Worm (Caenorhabditis elegans) whole organism, L1 larva: ENCODE results near the gene W01D2.6.
"Not testable (repeated sequence)": the region's sequence is repeated elsewhere in the genome, so short reads cannot be mapped to it uniquely, and the experiment has no call there.

Experiments
- C04F5.9 ChIP-seq: sonication (generic microtip); optimal IDR thresholded peaks from 2 replicates; lab custom pipeline; 2016; ENCODE audit warnings: missing genetic modification characterization, missing compliant biosample characterization
- C16A3.4 ChIP-seq: fragments of 150-350 bp; optimal IDR thresholded peaks from 2 replicates; lab custom pipeline; 2014; ENCODE audit warnings: missing biosample characterization, missing genetic modification characterization
- alr-1 ChIP-seq: fragments of 200-800 bp; sonication (Bioruptor generic); optimal IDR thresholded peaks from 2 replicates; lab custom pipeline; 2018; ENCODE audit warnings: borderline replicate concordance, mild to moderate bottlenecking, missing genetic modification characterization, missing compliant biosample characterization
- ceh-63 ChIP-seq: fragments of 200-800 bp; sonication (Bioruptor generic); optimal IDR thresholded peaks from 2 replicates; lab custom pipeline; 2018; ENCODE audit warnings: mild to moderate bottlenecking, missing genetic modification characterization, missing compliant biosample characterization
- ceh-82 ChIP-seq, 3 experiments: fragments of 150-350 bp in 1 of 3; sonication (generic microtip) in 2 of 3; optimal IDR thresholded peaks; 2 replicates each; lab custom pipeline; 2014 to 2017; ENCODE audit warnings: missing biosample characterization in 3 of 3, missing genetic modification characterization in 3 of 3
- ces-1 ChIP-seq: fragments of 150-350 bp; optimal IDR thresholded peaks from 2 replicates; lab custom pipeline; 2014; ENCODE audit warnings: missing biosample characterization, missing genetic modification reagents, missing genetic modification characterization
- efl-1 ChIP-seq, 4 experiments: fragments of 150-350 bp; optimal IDR thresholded peaks in 3 of 4; peaks in 1 of 4; 1 replicate in 1 of 4; 2 replicates in 3 of 4; lab custom pipeline; 2014; ENCODE audit warnings: missing biosample characterization in 2 of 4, missing genetic modification characterization in 2 of 4, missing genetic modification reagents in 2 of 4
- egl-13 ChIP-seq: sonication (generic microtip); optimal IDR thresholded peaks from 2 replicates; lab custom pipeline; 2016; ENCODE audit warnings: missing genotype, missing genetic modification reagents, missing genetic modification characterization, missing compliant biosample characterization
- egl-27 ChIP-seq, 2 experiments: fragments of 150-350 bp in 1 of 2; sonication (generic microtip); optimal IDR thresholded peaks; 3 replicates each; lab custom pipeline; 2017 to 2018; ENCODE audit warnings: missing biosample characterization in 2 of 2, missing genetic modification characterization in 2 of 2, missing genetic modification reagents in 2 of 2
- elt-2 ChIP-seq: sonication (generic microtip); optimal IDR thresholded peaks from 2 replicates; lab custom pipeline; 2016; ENCODE audit warnings: missing genetic modification characterization, mild to moderate bottlenecking, inconsistent platforms, missing compliant biosample characterization, missing genetic modification reagents
- fkh-10 ChIP-seq: sonication (generic microtip); optimal IDR thresholded peaks from 2 replicates; lab custom pipeline; 2017; ENCODE audit warnings: missing biosample characterization, missing genetic modification reagents, missing genetic modification characterization
- grh-1 ChIP-seq: fragments of 200-800 bp; sonication (Bioruptor generic); IDR thresholded peaks from 2 replicates; pipeline ENCODE4 v1.3.6; 2022; ENCODE audit warnings: missing genetic modification reagents, missing genetic modification characterization, missing compliant biosample characterization
- hlh-4 ChIP-seq: sonication (generic microtip); optimal IDR thresholded peaks from 2 replicates; lab custom pipeline; 2016; ENCODE audit warnings: mild to moderate bottlenecking, missing genetic modification characterization, missing compliant biosample characterization
- isw-1 ChIP-seq: fragments of 200-800 bp; sonication (Bioruptor generic); IDR thresholded peaks from 2 replicates; pipeline ENCODE4 v1.3.6; 2022; ENCODE audit warnings: missing genetic modification characterization, missing compliant biosample characterization
- jun-1 ChIP-seq: fragments of 150-350 bp; optimal IDR thresholded peaks from 2 replicates; lab custom pipeline; 2014; ENCODE audit warnings: missing biosample characterization, missing genetic modification reagents, missing genetic modification characterization
- lin-13 ChIP-seq: fragments of 150-350 bp; optimal IDR thresholded peaks from 2 replicates; lab custom pipeline; 2014; ENCODE audit warnings: missing biosample characterization, missing genetic modification reagents, missing genetic modification characterization
- lin-14 ChIP-seq: fragments of 200-800 bp; sonication (Bioruptor generic); optimal IDR thresholded peaks from 2 replicates; lab custom pipeline; 2018; ENCODE audit warnings: mild to moderate bottlenecking, missing genetic modification characterization, moderate library complexity, missing compliant biosample characterization
- lin-15B ChIP-seq: fragments of 150-350 bp; sonication (generic microtip); optimal IDR thresholded peaks from 3 replicates; lab custom pipeline; 2014; ENCODE audit warnings: missing biosample characterization, missing genetic modification characterization
- lin-35 ChIP-seq, 2 experiments: fragments of 150-350 bp; optimal IDR thresholded peaks; 2 replicates each; lab custom pipeline; 2014; ENCODE audit warnings: missing biosample characterization in 2 of 2, missing genetic modification characterization in 2 of 2, missing genetic modification reagents in 2 of 2
- lsy-2 ChIP-seq, 2 experiments: fragments of 150-350 bp; optimal IDR thresholded peaks; 2 replicates each; lab custom pipeline; 2014; ENCODE audit warnings: missing biosample characterization in 2 of 2, missing genetic modification characterization in 2 of 2
- mab-9 ChIP-seq: fragments of 200-800 bp; sonication (Bioruptor generic); IDR thresholded peaks from 2 replicates; pipeline ENCODE4 v1.3.6; 2022; ENCODE audit warnings: missing genetic modification reagents, missing genetic modification characterization, missing compliant biosample characterization
- mdl-1 ChIP-seq, 2 experiments: fragments of 150-350 bp; optimal IDR thresholded peaks; 2 replicates each; lab custom pipeline; 2014 to 2017; ENCODE audit warnings: missing biosample characterization in 2 of 2, missing genetic modification characterization in 2 of 2, inconsistent platforms in 1 of 2
- mef-2 ChIP-seq: fragments of 150-350 bp; optimal IDR thresholded peaks from 2 replicates; lab custom pipeline; 2014; ENCODE audit warnings: missing biosample characterization, missing genetic modification characterization
- nhr-11 ChIP-seq: fragments of 150-350 bp; optimal IDR thresholded peaks from 2 replicates; lab custom pipeline; 2014; ENCODE audit warnings: missing biosample characterization, missing genetic modification characterization
- nhr-19 ChIP-seq: fragments of 200-800 bp; sonication (Bioruptor generic); conservative IDR thresholded peaks from 2 replicates; pipeline ENCODE4 v1.3.6; 2022; ENCODE audit warnings: missing genetic modification characterization, missing compliant biosample characterization
- nhr-20 ChIP-seq: sonication (generic microtip); optimal IDR thresholded peaks from 2 replicates; lab custom pipeline; 2016; ENCODE audit warnings: mild to moderate bottlenecking, missing genetic modification characterization, missing compliant biosample characterization
- nhr-237 ChIP-seq: fragments of 150-350 bp; optimal IDR thresholded peaks from 2 replicates; lab custom pipeline; 2014; ENCODE audit warnings: missing biosample characterization, missing genetic modification characterization
- nhr-47 ChIP-seq: sonication (generic microtip); optimal IDR thresholded peaks from 2 replicates; lab custom pipeline; 2016; ENCODE audit warnings: mild to moderate bottlenecking, missing genetic modification characterization, moderate library complexity, missing compliant biosample characterization
- nhr-71 ChIP-seq: sonication (generic microtip); optimal IDR thresholded peaks from 2 replicates; lab custom pipeline; 2016; ENCODE audit warnings: mild to moderate bottlenecking, missing genetic modification characterization, moderate library complexity, missing compliant biosample characterization
- nhr-77 ChIP-seq: fragments of 150-350 bp; optimal IDR thresholded peaks from 2 replicates; lab custom pipeline; 2014; ENCODE audit warnings: missing biosample characterization, missing genetic modification characterization
- nhr-85 ChIP-seq: sonication (generic microtip); peaks from one replicate; lab custom pipeline; 2016; ENCODE audit warnings: missing genetic modification characterization, inconsistent platforms, missing compliant biosample characterization
- nhr-90 ChIP-seq: sonication (generic microtip); optimal IDR thresholded peaks from 2 replicates; lab custom pipeline; 2016; ENCODE audit warnings: mild to moderate bottlenecking, missing genetic modification characterization, missing compliant biosample characterization; ENCODE audit not compliant: poor library complexity
- pqm-1 ChIP-seq: sonication (generic microtip); optimal IDR thresholded peaks from 3 replicates; lab custom pipeline; 2017; ENCODE audit warnings: missing biosample characterization, missing genetic modification characterization
- rnt-1 ChIP-seq: sonication (generic microtip); optimal IDR thresholded peaks from 2 replicates; lab custom pipeline; 2016; ENCODE audit warnings: mild to moderate bottlenecking, missing genetic modification characterization, moderate library complexity, missing compliant biosample characterization
- snpc-4 ChIP-seq: fragments of 150-350 bp; optimal IDR thresholded peaks from 2 replicates; lab custom pipeline; 2014; ENCODE audit warnings: missing biosample characterization, missing genetic modification characterization
- snu-23 ChIP-seq: sonication (generic microtip); optimal IDR thresholded peaks from 2 replicates; lab custom pipeline; 2016; ENCODE audit warnings: missing genetic modification characterization, missing compliant biosample characterization
- sox-4 ChIP-seq: sonication (generic microtip); optimal IDR thresholded peaks from 2 replicates; lab custom pipeline; 2016; ENCODE audit warnings: missing genetic modification characterization, missing compliant biosample characterization
- unc-130 ChIP-seq: fragments of 150-350 bp; optimal IDR thresholded peaks from 2 replicates; lab custom pipeline; 2017; ENCODE audit warnings: missing biosample characterization, missing genetic modification characterization, inconsistent platforms
- unc-62 ChIP-seq: fragments of 150-350 bp; optimal IDR thresholded peaks from 2 replicates; lab custom pipeline; 2014; ENCODE audit warnings: missing biosample characterization, missing genetic modification reagents, missing genetic modification characterization
- unc-86 ChIP-seq: sonication (generic microtip); optimal IDR thresholded peaks from 2 replicates; lab custom pipeline; 2016; ENCODE audit warnings: missing genetic modification characterization, missing compliant biosample characterization
- unc-98 ChIP-seq: fragments of 200-800 bp; sonication (Bioruptor generic); IDR thresholded peaks from 2 replicates; pipeline ENCODE4 v1.3.6; 2022; ENCODE audit warnings: missing genetic modification characterization, missing compliant biosample characterization
- vab-15 ChIP-seq: sonication (generic microtip); optimal IDR thresholded peaks from 2 replicates; lab custom pipeline; 2017; ENCODE audit warnings: missing genotype, mild to moderate bottlenecking, missing genetic modification characterization, missing compliant biosample characterization
- xbp-1 ChIP-seq: sonication (generic microtip); optimal IDR thresholded peaks from 2 replicates; lab custom pipeline; 2016; ENCODE audit warnings: missing genetic modification characterization, missing compliant biosample characterization
- zag-1 ChIP-seq: fragments of 150-350 bp; optimal IDR thresholded peaks from 2 replicates; lab custom pipeline; 2014; ENCODE audit warnings: missing biosample characterization, missing genetic modification characterization
- ztf-11 ChIP-seq, 2 experiments: sonication (generic microtip); optimal IDR thresholded peaks; 2 replicates each; lab custom pipeline; 2016 to 2017; ENCODE audit warnings: missing genetic modification characterization in 2 of 2, missing biosample characterization in 1 of 2, missing compliant biosample characterization in 1 of 2

Gene W01D2.6

DNA sequence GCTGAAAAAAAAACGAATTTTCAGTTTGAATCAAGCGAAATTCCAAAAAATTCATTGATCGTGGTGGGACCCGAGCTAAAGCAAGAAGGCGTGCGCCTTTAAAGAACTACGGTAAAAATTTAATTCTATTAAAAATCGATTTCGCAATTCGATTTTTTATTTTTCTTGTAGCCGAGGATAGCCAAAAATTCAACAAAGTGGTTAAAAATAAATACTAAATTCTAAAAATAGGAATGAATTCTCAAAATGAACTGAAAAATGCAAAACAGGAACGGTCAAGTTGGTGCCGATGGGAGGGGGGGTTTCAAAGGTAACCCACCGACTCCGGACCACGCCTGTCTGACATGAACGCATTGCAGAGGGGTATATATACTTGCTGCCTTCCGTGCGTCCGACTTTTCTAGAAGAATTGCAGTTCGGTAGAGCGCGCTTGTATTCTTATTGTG is 7.7 kb upstream of the W01D2.6 start (continued):
- TF ChIP-seq nhr-90 (tag; lab: Kevin White, UChicago) (peak; percentile 23), lsy-2 (tag; optimal IDR thresholded peaks at IDR 0.05; lab: Kevin White, UChicago) (peak; percentile 22 to 50), ceh-82 (tag; optimal IDR thresholded peaks at IDR 0.05; lab: Kevin White, UChicago) (peak in 1 of 3 experiments; percentile 8), egl-27 (tag; optimal IDR thresholded peaks at IDR 0.05; lab: Kevin White, UChicago) (no peak), lin-35 (GFP tag; optimal IDR thresholded peaks at IDR 0.05; lab: Kevin White, UChicago) (peak in 1 of 2 experiments; percentile 29), hlh-4 (tag; lab: Kevin White, UChicago) (no peak), nhr-47 (tag; lab: Kevin White, UChicago) (peak; percentile 59), nhr-20 (tag; lab: Kevin White, UChicago) (peak; percentile 45), C16A3.4 (tag; lab: Kevin White, UChicago) (peak; percentile 19), grh-1 (GFP tag; lab: Robert Waterston, UW) (no peak), ceh-63 (GFP tag; lab: Kevin White, UChicago) (no peak), xbp-1 (tag; lab: Kevin White, UChicago) (peak; percentile 34), isw-1 (GFP tag; lab: Robert Waterston, UW) (peak; percentile 5; the same call in 1 of the 2 replicates), egl-13 (tag; lab: Kevin White, UChicago) (peak; percentile 3), unc-86 (tag; lab: Kevin White, UChicago) (peak; percentile 22), lin-13 (no peak)

DNA sequence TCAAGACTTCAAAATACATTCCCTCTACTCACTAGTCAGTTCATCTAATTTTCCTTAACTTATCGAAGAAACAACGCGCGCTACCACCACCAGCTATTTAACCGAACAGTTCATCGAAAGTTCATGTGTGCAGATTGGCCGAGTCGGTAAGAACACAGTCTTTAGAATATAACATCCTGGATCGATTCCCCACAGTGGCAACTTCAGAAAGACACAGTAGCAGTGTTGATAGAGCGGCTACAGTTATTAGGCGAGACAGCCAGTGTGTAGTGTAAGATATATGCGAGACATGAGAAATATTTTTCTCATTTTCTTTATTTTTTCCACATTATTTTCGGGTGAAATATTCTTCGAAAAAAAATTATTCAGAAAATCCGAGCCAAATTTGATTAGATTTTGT is 6.3 kb upstream of the W01D2.6 start:
- TF ChIP-seq nhr-85 (tag; lab: Kevin White, UChicago) (peak; percentile 13), snpc-4 (tag; lab: Kevin White, UChicago) (peak; percentile 17), nhr-90 (tag; lab: Kevin White, UChicago) (peak; percentile 32), lin-35 (GFP tag; optimal IDR thresholded peaks at IDR 0.05; lab: Kevin White, UChicago) (peak in 1 of 2 experiments; percentile 18), snu-23 (GFP tag; lab: Kevin White, UChicago) (peak; percentile 36), nhr-19 (GFP tag; lab: Robert Waterston, UW) (peak; percentile 23; the same call in 1 of the 2 replicates), efl-1 (optimal IDR thresholded peaks at IDR 0.05; lab: Kevin White, UChicago) (peak in 1 of 2 experiments; percentile 0)
- TF ChIP-seq efl-1 (GFP tag; optimal IDR thresholded peaks at IDR 0.05 in 1 of 2; lab: Kevin White, UChicago) = not testable (repeated sequence)

DNA sequence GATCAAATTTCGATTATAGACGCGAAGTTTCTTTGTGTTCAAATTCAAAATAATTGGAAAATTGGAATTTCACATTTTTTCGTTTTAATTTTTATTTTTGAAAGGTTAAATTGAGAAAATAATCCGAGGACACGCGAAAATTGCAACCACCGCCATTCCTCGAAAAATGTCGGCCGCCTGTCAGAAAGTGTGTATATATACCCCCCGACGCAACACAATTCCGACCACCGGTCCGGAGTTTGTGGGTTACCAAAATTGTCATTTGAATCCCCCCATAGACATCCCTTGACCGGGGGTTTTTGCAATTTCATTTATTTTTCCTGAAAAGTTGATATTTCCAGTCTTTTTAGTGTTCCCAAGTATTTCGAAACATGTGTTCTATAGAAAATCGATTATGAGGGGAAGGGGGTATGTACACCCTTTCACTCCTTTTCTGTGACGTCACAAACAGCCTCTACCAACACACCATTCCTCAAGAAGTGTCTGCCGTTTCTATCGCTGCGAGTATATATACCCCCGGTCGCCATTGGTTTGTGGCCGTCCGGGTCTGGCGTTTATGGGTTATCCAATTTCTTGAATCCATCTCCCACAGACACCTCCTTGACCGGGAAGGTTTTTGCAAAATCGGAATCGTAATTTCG is 4.4 kb upstream of the W01D2.6 start, which contains the start of gene W01D2.3:
W01D2.3 (minus strand) TSS at position 51 of the 641 bp plus-strand sequence.
- TF ChIP-seq lin-15B = peak; percentile 10
- peak; percentile 55 for TF ChIP-seq nhr-77 (tag; lab: Kevin White, UChicago)
- TF ChIP-seq fkh-10 (GFP tag; lab: Kevin White, UChicago) = no peak
- peak; percentile 37 for TF ChIP-seq jun-1 (tag; lab: Kevin White, UChicago)
- peak; percentile 47 for TF ChIP-seq vab-15 (tag; lab: Kevin White, UChicago)
- no peak for TF ChIP-seq nhr-11 (tag; lab: Kevin White, UChicago)
- no peak for TF ChIP-seq alr-1 (tag; lab: Kevin White, UChicago)
- peak; percentile 73 for TF ChIP-seq lin-14
- TF ChIP-seq isw-1 (GFP tag; lab: Robert Waterston, UW) = peak; percentile 54
- TF ChIP-seq elt-2 (tag; lab: Kevin White, UChicago) = peak; percentile 31
- TF ChIP-seq C04F5.9 (tag; lab: Kevin White, UChicago) = no peak
- 0 out of 2 replicates have a peak, but pooled peaks have one; percentile 50 for TF ChIP-seq mab-9 (GFP tag; lab: Robert Waterston, UW)
- TF ChIP-seq rnt-1 (tag; lab: Kevin White, UChicago) = peak; percentile 71
- peak; percentile 50 to 66 (median 60) for TF ChIP-seq ceh-82 (tag; optimal IDR thresholded peaks at IDR 0.05; lab: Kevin White, UChicago)
- no peak for TF ChIP-seq pqm-1 (tag; lab: Kevin White, UChicago)
- no peak for TF ChIP-seq ces-1
- TF ChIP-seq nhr-237 (tag; lab: Kevin White, UChicago) = no peak
- peak; percentile 62 to 65 for TF ChIP-seq lsy-2 (tag; optimal IDR thresholded peaks at IDR 0.05; lab: Kevin White, UChicago)
- peak; percentile 85 for TF ChIP-seq nhr-71
- TF ChIP-seq unc-62 (GFP tag; lab: Kevin White, UChicago) = no peak
- TF ChIP-seq hlh-4 (tag; lab: Kevin White, UChicago) = no peak
- peak; percentile 24 for TF ChIP-seq sox-4 (tag; lab: Kevin White, UChicago)
- TF ChIP-seq unc-98 (GFP tag; lab: Robert Waterston, UW) = no peak
- peak; percentile 88 for TF ChIP-seq nhr-90 (tag; lab: Kevin White, UChicago)
- TF ChIP-seq mef-2 (tag; lab: Kevin White, UChicago) = no peak
- peak in 1 of 2 experiments; percentile 55 for TF ChIP-seq mdl-1 (tag; optimal IDR thresholded peaks at IDR 0.05; lab: Kevin White, UChicago)
- peak; percentile 99 for TF ChIP-seq snpc-4 (tag; lab: Kevin White, UChicago)
- TF ChIP-seq ztf-11 (tag; optimal IDR thresholded peaks at IDR 0.05; lab: Kevin White, UChicago) = peak; percentile 21 to 80
- TF ChIP-seq zag-1 (tag; lab: Kevin White, UChicago) = no peak
- TF ChIP-seq unc-130 (tag; lab: Kevin White, UChicago) = no peak
